Fruit fly (Drosophila melanogaster): Measurements from ENCODE around the gene CG5808.
A peak's percentile ranks its signal among the peaks of the same experiment; 100 is the strongest.

The CG5808 gene

dm6 chr3R:24813637-24814301, 3.0 kb downstream of the CG5808 start, which contains the start of the genes lili and CG34150:
lili (minus strand) TSS chr3R:24814012.
CG34150 (plus strand) TSS chr3R:24814262.
- TF ChIP-seq gl (tag; optimal IDR thresholded peaks at IDR 0.05) = no peak
- peak; percentile 60 for TF ChIP-seq CG15710 (tag; optimal IDR thresholded peaks at IDR 0.05)
- TF ChIP-seq Pif1B (GFP tag; optimal IDR thresholded peaks at IDR 0.05) = no peak
- TF ChIP-seq CG12605 (GFP tag; IDR thresholded peaks at IDR 0.05) = peak; percentile 27
- peak; percentile 28; the same call in 1 of the 2 replicates for TF ChIP-seq CG32121 (GFP tag; IDR thresholded peaks at IDR 0.05)
- no peak for TF ChIP-seq CG8159 (tag; optimal IDR thresholded peaks at IDR 0.05)
- TF ChIP-seq CG14655 (GFP tag; optimal IDR thresholded peaks at IDR 0.05) = no peak
- TF ChIP-seq CG34367 (tag; optimal IDR thresholded peaks at IDR 0.05) = no peak
- TF ChIP-seq fd96Ca (GFP tag; IDR thresholded peaks at IDR 0.05) = no peak
- peak; percentile 39 for TF ChIP-seq CG17806 (tag; optimal IDR thresholded peaks at IDR 0.05)
- peak; percentile 31 for TF ChIP-seq Snoo (tag; optimal IDR thresholded peaks at IDR 0.05)
- TF ChIP-seq rn (GFP tag; IDR thresholded peaks at IDR 0.05) = no peak
- peak; percentile 79 for TF ChIP-seq CG4496 (GFP tag; IDR thresholded peaks at IDR 0.05)
- peak; percentile 38; the same call in 1 of the 2 replicates for TF ChIP-seq Ets98B (GFP tag; IDR thresholded peaks at IDR 0.05)
- peak; percentile 38 for TF ChIP-seq CG9948 (tag; optimal IDR thresholded peaks at IDR 0.05)
- TF ChIP-seq CG8301 (tag; optimal IDR thresholded peaks at IDR 0.05) = no peak
- TF ChIP-seq Pif1A (GFP tag; optimal IDR thresholded peaks at IDR 0.05) = no peak
- TF ChIP-seq D1 (tag; optimal IDR thresholded peaks at IDR 0.05) = no peak
- no peak for TF ChIP-seq CG13204 (GFP tag; optimal IDR thresholded peaks at IDR 0.05)
- TF ChIP-seq CG10348 (GFP tag; IDR thresholded peaks at IDR 0.05) = no peak
- TF ChIP-seq EcR (GFP tag; optimal IDR thresholded peaks at IDR 0.05) = peak; percentile 22

dm6 chr3R:24812987-24813636, 3.7 kb downstream of the CG5808 start:
- peak; percentile 64 for TF ChIP-seq CG12605 (GFP tag; IDR thresholded peaks at IDR 0.05)
- no peak for TF ChIP-seq gl (tag; optimal IDR thresholded peaks at IDR 0.05)

dm6 chr3R:24812394-24812793, 4.4 kb downstream of the CG5808 start:
- no peak for TF ChIP-seq CG14655 (GFP tag; optimal IDR thresholded peaks at IDR 0.05)
- TF ChIP-seq Ets98B (GFP tag; IDR thresholded peaks at IDR 0.05) = no peak
- TF ChIP-seq CG13204 (GFP tag; optimal IDR thresholded peaks at IDR 0.05) = no peak
- no peak for TF ChIP-seq CG15710 (tag; optimal IDR thresholded peaks at IDR 0.05)
- TF ChIP-seq CG8159 (tag; optimal IDR thresholded peaks at IDR 0.05) = no peak
- TF ChIP-seq CG12605 (GFP tag; IDR thresholded peaks at IDR 0.05) = no peak
- no peak for TF ChIP-seq Pif1B (GFP tag; optimal IDR thresholded peaks at IDR 0.05)
- TF ChIP-seq CG9948 (tag; optimal IDR thresholded peaks at IDR 0.05) = no peak
- no peak for TF ChIP-seq CG32121 (GFP tag; IDR thresholded peaks at IDR 0.05)
- no peak for TF ChIP-seq CG10348 (GFP tag; IDR thresholded peaks at IDR 0.05)
- no peak for TF ChIP-seq CG17806 (tag; optimal IDR thresholded peaks at IDR 0.05)
- TF ChIP-seq Snoo (tag; optimal IDR thresholded peaks at IDR 0.05) = no peak
- no peak for TF ChIP-seq fd96Ca (GFP tag; IDR thresholded peaks at IDR 0.05)
- no peak for TF ChIP-seq Pif1A (GFP tag; optimal IDR thresholded peaks at IDR 0.05)
- TF ChIP-seq CG34367 (tag; optimal IDR thresholded peaks at IDR 0.05) = no peak
- TF ChIP-seq CG4496 (GFP tag; IDR thresholded peaks at IDR 0.05) = no peak

dm6 chr3R:24810844-24811625, 5.8 kb downstream of the CG5808 start:
- TF ChIP-seq CG9948 (tag; optimal IDR thresholded peaks at IDR 0.05) = peak; percentile 88
- TF ChIP-seq Pif1A (GFP tag; optimal IDR thresholded peaks at IDR 0.05) = peak; percentile 93
- TF ChIP-seq EcR (GFP tag; optimal IDR thresholded peaks at IDR 0.05) = peak; percentile 95
- TF ChIP-seq gl (tag; optimal IDR thresholded peaks at IDR 0.05) = peak; percentile 85
- TF ChIP-seq CG10348 (GFP tag; IDR thresholded peaks at IDR 0.05) = peak; percentile 85
- no peak for TF ChIP-seq D1 (tag; optimal IDR thresholded peaks at IDR 0.05)
- peak; percentile 97 for TF ChIP-seq Ets98B (GFP tag; IDR thresholded peaks at IDR 0.05)
- peak; percentile 69 for TF ChIP-seq Snoo (tag; optimal IDR thresholded peaks at IDR 0.05)
- peak; percentile 93 for TF ChIP-seq Pif1B (GFP tag; optimal IDR thresholded peaks at IDR 0.05)
- peak; percentile 98 for TF ChIP-seq CG4496 (GFP tag; IDR thresholded peaks at IDR 0.05)
- TF ChIP-seq CG17806 (tag; optimal IDR thresholded peaks at IDR 0.05) = peak; percentile 92
- peak; percentile 94 for TF ChIP-seq CG12605 (GFP tag; IDR thresholded peaks at IDR 0.05)
- peak; percentile 89 for TF ChIP-seq rn (GFP tag; IDR thresholded peaks at IDR 0.05)
- peak; percentile 98 for TF ChIP-seq fd96Ca (GFP tag; IDR thresholded peaks at IDR 0.05)
- TF ChIP-seq CG8301 (tag; optimal IDR thresholded peaks at IDR 0.05) = peak; percentile 95
- TF ChIP-seq CG34367 (tag; optimal IDR thresholded peaks at IDR 0.05) = peak; percentile 92
- no peak for TF ChIP-seq CG13204 (GFP tag; optimal IDR thresholded peaks at IDR 0.05)
- peak; percentile 93 for TF ChIP-seq CG32121 (GFP tag; IDR thresholded peaks at IDR 0.05)
- peak; percentile 96 for TF ChIP-seq CG14655 (GFP tag; optimal IDR thresholded peaks at IDR 0.05)
- peak; percentile 90 for TF ChIP-seq CG15710 (tag; optimal IDR thresholded peaks at IDR 0.05)
- TF ChIP-seq CG8159 (tag; optimal IDR thresholded peaks at IDR 0.05) = peak; percentile 88

Data from whole organism, pupa.